Fruit fly (Drosophila melanogaster): ENCODE measurements around the gene Dnaaf5.

Dnaaf5 gene

DNA sequence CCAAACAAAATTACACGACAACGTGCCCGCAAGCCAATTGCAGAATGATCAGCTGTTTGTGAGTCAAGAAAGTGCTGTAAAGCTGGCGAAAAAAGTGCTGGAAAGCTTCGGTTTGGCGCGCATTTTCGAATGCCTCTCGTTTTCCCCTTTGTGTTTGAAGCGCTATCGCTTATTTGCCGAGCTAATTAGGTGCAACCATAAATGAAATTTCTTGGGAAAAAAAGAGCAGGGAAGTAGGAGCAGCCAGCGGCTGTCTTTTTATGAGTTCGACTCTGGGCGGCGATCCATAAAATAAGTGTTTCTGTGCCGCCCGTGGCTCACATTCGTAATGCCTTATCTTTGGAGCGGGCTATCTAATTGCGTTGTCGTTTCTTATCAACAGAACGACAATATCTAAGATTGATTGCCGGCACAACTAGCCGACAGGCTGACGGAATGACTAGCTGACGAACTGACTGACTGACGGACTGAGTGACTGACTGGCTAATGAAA lies at the start of gene Dnaaf5 (continued):
- TF ChIP-seq CG10431 (GFP tag; optimal IDR thresholded peaks at IDR 0.05) = peak; percentile 57
- TF ChIP-seq B-H2 (GFP tag; optimal IDR thresholded peaks at IDR 0.05) = peak; percentile 21
- peak; percentile 7 for TF ChIP-seq Ets97D (GFP tag; optimal IDR thresholded peaks at IDR 0.05)
- TF ChIP-seq sug (tag; optimal IDR thresholded peaks at IDR 0.05) = peak; percentile 75
- TF ChIP-seq Dp (GFP tag; optimal IDR thresholded peaks at IDR 0.05) = peak; percentile 83
- TF ChIP-seq NfI (GFP tag; optimal IDR thresholded peaks at IDR 0.05) = peak; percentile 37
- TF ChIP-seq CG17829 (tag; optimal IDR thresholded peaks at IDR 0.05) = no peak
- TF ChIP-seq ci (GFP tag; IDR thresholded peaks at IDR 0.05) = peak; percentile 62; the same call in 2 of the 3 replicates
- TF ChIP-seq CG11504 (tag; optimal IDR thresholded peaks at IDR 0.05) = peak; percentile 69
- TF ChIP-seq sd (tag; optimal IDR thresholded peaks at IDR 0.05) = peak; percentile 14
- TF ChIP-seq CG17328 (GFP tag; IDR thresholded peaks at IDR 0.05) = peak; percentile 18; the same call in 1 of the 2 replicates
- no peak for TF ChIP-seq cg (GFP tag; optimal IDR thresholded peaks at IDR 0.05)
- TF ChIP-seq Dip2 (GFP tag; IDR thresholded peaks at IDR 0.05) = no peak
- peak; percentile 29; the same call in 1 of the 2 replicates for TF ChIP-seq CG14014 (GFP tag; IDR thresholded peaks at IDR 0.05)
- TF ChIP-seq vnd (GFP tag; IDR thresholded peaks at IDR 0.05; ENCODE audit: partially characterized antibody) = 0 out of 3 replicates have a peak, but pooled peaks have one; percentile 28
- peak; percentile 17 for TF ChIP-seq unpg (GFP tag; optimal IDR thresholded peaks at IDR 0.05)
- TF ChIP-seq CG3407 (GFP tag; optimal IDR thresholded peaks at IDR 0.05) = no peak
- no peak for TF ChIP-seq H2.0 (GFP tag; IDR thresholded peaks at IDR 0.05)
- TF ChIP-seq luna (GFP tag; optimal IDR thresholded peaks at IDR 0.05) = peak; percentile 12
- peak; percentile 42 for TF ChIP-seq CG5180 (GFP tag; optimal IDR thresholded peaks at IDR 0.05)
- peak; percentile 16 for TF ChIP-seq CG11723 (GFP tag; optimal IDR thresholded peaks at IDR 0.05)
- TF ChIP-seq Fer1 (GFP tag; optimal IDR thresholded peaks at IDR 0.05) = peak; percentile 41
- no peak for TF ChIP-seq Doc2 (GFP tag; IDR thresholded peaks at IDR 0.05)
- TF ChIP-seq CG17912 (GFP tag; optimal IDR thresholded peaks at IDR 0.05) = peak; percentile 7
- TF ChIP-seq CG10209 (GFP tag; optimal IDR thresholded peaks at IDR 0.05) = peak; percentile 66
- TF ChIP-seq Lim3 (GFP tag; IDR thresholded peaks at IDR 0.05) = peak; percentile 17; the same call in 1 of the 2 replicates
- TF ChIP-seq pros (GFP tag; optimal IDR thresholded peaks at IDR 0.05) = peak; percentile 48
- 0 out of 2 replicates have a peak, but pooled peaks have one; percentile 30 for TF ChIP-seq Rfx (GFP tag; IDR thresholded peaks at IDR 0.05)
- peak; percentile 70 for TF ChIP-seq CG10543 (GFP tag; optimal IDR thresholded peaks at IDR 0.05)
- TF ChIP-seq pb (GFP tag; optimal IDR thresholded peaks at IDR 0.05) = peak; percentile 15
- no peak; the same call in 2 of the 3 replicates for TF ChIP-seq B-H1 (GFP tag; IDR thresholded peaks at IDR 0.05)
- TF ChIP-seq btn (GFP tag; optimal IDR thresholded peaks at IDR 0.05) = no peak
- TF ChIP-seq crp (GFP tag; optimal IDR thresholded peaks at IDR 0.05) = peak in 1 of 2 experiments; percentile 86
- peak; percentile 68; the same call in 2 of the 3 replicates for TF ChIP-seq otp (GFP tag; IDR thresholded peaks at IDR 0.05)
- peak; percentile 1 for TF ChIP-seq CG12744 (GFP tag; optimal IDR thresholded peaks at IDR 0.05)
- peak; percentile 7 for TF ChIP-seq CG1529 (GFP tag; optimal IDR thresholded peaks at IDR 0.05)
- peak; percentile 8 for TF ChIP-seq CG12299 (tag; optimal IDR thresholded peaks at IDR 0.05)
- TF ChIP-seq hbn (GFP tag; IDR thresholded peaks at IDR 0.05; ENCODE audit: partially characterized antibody) = no peak
- peak; percentile 50 for TF ChIP-seq cwo (GFP tag; optimal IDR thresholded peaks at IDR 0.05)
- peak; percentile 48; the same call in 1 of the 3 replicates for TF ChIP-seq CG6175 (GFP tag; IDR thresholded peaks at IDR 0.05)
- TF ChIP-seq Vsx1 (GFP tag; optimal IDR thresholded peaks at IDR 0.05) = peak; percentile 98
- TF ChIP-seq CG17361 (GFP tag; IDR thresholded peaks at IDR 0.05) = 0 out of 3 replicates have a peak, but pooled peaks have one; percentile 11
- peak; percentile 20; the same call in 1 of the 2 replicates for TF ChIP-seq CG32532 (GFP tag; IDR thresholded peaks at IDR 0.05)
- no peak for TF ChIP-seq Dad (GFP tag; optimal IDR thresholded peaks at IDR 0.05)
- no peak for TF ChIP-seq CG8290 (GFP tag; optimal IDR thresholded peaks at IDR 0.05)
- TF ChIP-seq CG8290 (tag; optimal IDR thresholded peaks at IDR 0.05) = peak in 1 of 2 experiments; percentile 24
- TF ChIP-seq CG6654 (GFP tag; optimal IDR thresholded peaks at IDR 0.05) = no peak
- TF ChIP-seq lov (optimal IDR thresholded peaks at IDR 0.05) = peak; percentile 58
- no peak for TF ChIP-seq lov (GFP tag; IDR thresholded peaks at IDR 0.05)
- peak; percentile 11 for TF ChIP-seq PHDP (tag; optimal IDR thresholded peaks at IDR 0.05)
